Worm (Caenorhabditis elegans): ENCODE results near the gene B0454.6.

The B0454.6 gene

ce11 chrII:3048378-3048777 lies 15.8 kb downstream of the B0454.6 start, which contains the start of gene sri-28:
Gene sri-28 (plus strand): TSS chrII:3048678.
- TF ChIP-seq unc-62 (GFP tag; optimal IDR thresholded peaks at IDR 0.05) = no peak

DNA sequence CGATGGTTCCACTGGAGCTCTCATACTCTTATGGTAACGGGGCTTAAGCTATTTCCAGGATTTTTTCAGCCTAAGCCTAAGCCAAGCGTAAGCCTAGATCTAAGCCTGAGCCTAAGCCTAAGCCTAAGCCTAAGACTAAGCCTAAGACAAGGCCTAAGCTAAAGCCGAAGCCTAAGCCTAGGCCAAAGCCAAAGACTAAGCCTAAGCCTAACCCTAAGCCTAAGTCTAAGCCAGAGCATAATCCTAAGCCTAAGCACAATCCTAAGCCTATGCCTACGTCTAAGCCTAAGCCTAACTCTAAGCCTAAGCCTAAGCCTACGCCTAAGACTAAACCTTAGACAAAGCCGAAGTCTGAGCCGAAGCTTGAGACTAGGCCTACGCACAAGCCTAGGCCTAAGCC lies 16.4 kb downstream of the B0454.6 start:
- TF ChIP-seq unc-62 (GFP tag; optimal IDR thresholded peaks at IDR 0.05) = no peak

DNA sequence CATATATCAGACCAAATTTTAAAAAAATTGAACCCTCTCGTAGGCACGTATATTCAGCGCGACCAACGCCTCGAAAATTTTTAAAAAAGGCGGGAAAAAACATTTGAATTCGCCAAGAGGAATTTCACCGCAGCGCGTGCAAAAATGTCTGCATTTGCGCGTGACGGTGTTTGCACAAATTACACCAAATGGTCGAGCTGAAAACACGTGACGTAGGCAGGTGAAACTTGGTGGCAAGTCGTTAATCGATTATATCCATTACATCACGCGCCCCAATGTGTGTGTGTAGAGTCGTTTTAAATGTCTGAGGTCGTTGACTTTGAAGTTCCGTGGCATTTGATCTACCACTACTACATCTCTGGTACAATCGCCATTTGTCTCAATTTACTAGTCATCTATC lies 18.1 kb downstream of the B0454.6 start, which contains the start of gene sri-31:
Gene sri-31 (plus strand): TSS at position 301 of the 400 bp plus-strand sequence.
- no peak for TF ChIP-seq unc-62 (GFP tag; optimal IDR thresholded peaks at IDR 0.05)

ce11 chrII:3051332-3051731 lies 18.8 kb downstream of the B0454.6 start:
- TF ChIP-seq unc-62 (GFP tag; optimal IDR thresholded peaks at IDR 0.05) = no peak

ce11 chrII:3052843-3053242 lies 20.3 kb downstream of the B0454.6 start:
- no peak for TF ChIP-seq unc-62 (GFP tag; optimal IDR thresholded peaks at IDR 0.05)

- TF ChIP-seq unc-62 (GFP tag; optimal IDR thresholded peaks at IDR 0.05) = no peak
These were observed 21.1 kb downstream of the B0454.6 start for ce11 chrII:3053689-3054088.

DNA sequence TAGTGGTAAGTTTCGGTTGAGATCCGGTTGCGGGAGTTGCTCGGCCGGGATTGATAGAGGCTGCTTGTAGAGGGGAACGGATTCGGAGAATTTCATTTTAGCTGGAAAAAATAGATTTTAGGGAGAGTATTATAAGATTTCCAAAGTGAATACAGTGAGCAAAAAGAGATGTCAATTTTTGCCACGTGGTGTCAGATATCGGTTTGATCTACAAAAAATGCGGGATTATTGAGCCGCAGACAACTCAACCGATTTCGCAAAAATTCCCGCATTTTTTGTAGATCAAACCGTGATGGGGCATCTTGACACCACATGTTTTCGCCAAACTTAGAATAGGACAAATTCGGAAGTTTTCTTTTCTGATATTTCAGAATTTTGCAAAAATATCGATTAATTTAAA lies 21.6 kb downstream of the B0454.6 start, which contains the start of gene lido-13:
Gene lido-13 (minus strand): TSS at position 101 of the 400 bp plus-strand sequence.
- no peak for TF ChIP-seq unc-62 (GFP tag; optimal IDR thresholded peaks at IDR 0.05)

ce11 chrII:3054622-3055021 lies 22.0 kb downstream of the B0454.6 start:
- no peak for TF ChIP-seq unc-62 (GFP tag; optimal IDR thresholded peaks at IDR 0.05)

- no peak for TF ChIP-seq unc-62 (GFP tag; optimal IDR thresholded peaks at IDR 0.05)
These were observed 23.0 kb downstream of the B0454.6 start for ce11 chrII:3055531-3055930.

ce11 chrII:3056266-3056872 lies 23.8 kb downstream of the B0454.6 start, which contains the start of gene lin-8:
Gene lin-8 (plus strand): TSS chrII:3056822.
- TF ChIP-seq unc-62 (GFP tag; optimal IDR thresholded peaks at IDR 0.05) = no peak

DNA sequence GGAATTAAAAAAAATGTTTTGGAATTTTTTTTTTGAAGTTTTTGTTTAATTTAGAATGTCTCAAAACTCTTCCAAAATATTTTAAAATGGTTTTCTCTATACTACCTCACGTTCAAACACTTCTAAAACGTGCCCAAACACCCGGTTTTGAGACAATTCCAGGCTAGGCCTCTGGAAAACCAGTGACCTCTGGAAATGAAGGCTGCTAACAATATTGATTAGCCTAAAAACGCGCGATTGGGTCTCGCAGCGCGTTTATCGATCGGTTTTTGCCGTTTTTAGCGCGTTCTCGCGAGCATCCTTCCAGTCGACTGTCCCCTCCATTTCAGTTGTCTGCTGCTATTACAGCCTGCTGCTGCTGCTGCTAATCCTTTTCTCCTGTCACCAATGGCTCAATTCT lies 28.2 kb downstream of the B0454.6 start, which contains the start of gene Y25C1A.6:
Gene Y25C1A.6 (plus strand): TSS at position 301 of the 400 bp plus-strand sequence.
- no peak for TF ChIP-seq unc-62 (GFP tag; optimal IDR thresholded peaks at IDR 0.05)

- TF ChIP-seq unc-62 (GFP tag; optimal IDR thresholded peaks at IDR 0.05) = no peak
These were observed 29.0 kb downstream of the B0454.6 start for ce11 chrII:3061605-3062004.

DNA sequence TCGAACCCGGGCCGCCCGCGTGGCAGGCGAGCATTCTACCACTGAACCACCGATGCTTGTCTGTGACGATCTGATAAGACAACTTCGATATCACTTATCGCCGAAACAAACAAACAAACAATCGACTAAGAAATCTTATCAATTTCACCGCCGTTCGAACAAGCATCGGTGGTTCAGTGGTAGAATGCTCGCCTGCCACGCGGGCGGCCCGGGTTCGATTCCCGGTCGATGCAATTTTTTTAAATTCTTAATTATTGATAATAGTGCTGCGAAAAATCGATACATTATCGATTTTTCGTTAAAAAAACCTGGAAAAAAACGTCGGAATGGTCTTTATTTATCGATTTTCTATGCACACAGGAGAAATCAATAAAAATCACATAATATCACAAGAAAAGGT lies 29.6 kb downstream of the B0454.6 start:
- no peak for TF ChIP-seq unc-62 (GFP tag; optimal IDR thresholded peaks at IDR 0.05)

DNA sequence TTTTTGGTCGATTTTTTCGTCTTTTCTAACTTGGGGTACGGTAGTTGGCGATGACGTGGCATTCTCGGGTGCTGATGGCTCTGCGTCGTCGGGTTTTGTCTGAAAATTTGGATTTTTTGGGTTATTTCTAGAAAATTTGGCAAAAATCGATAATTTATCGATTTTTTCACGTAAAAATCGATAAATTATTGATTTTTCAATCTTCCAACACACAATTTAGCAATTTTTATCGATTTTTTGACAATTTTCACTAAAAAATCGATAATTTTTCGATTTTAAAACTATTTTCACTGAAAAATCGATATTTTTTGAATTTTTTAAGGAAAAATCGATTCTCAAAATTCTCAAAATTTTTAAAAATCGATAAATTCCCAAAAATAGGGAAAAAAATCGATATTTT lies 30.3 kb downstream of the B0454.6 start:
- no peak for TF ChIP-seq unc-62 (GFP tag; optimal IDR thresholded peaks at IDR 0.05)

- TF ChIP-seq unc-62 (GFP tag; optimal IDR thresholded peaks at IDR 0.05) = no peak
These were observed 30.8 kb downstream of the B0454.6 start for ce11 chrII:3063366-3063765.

DNA sequence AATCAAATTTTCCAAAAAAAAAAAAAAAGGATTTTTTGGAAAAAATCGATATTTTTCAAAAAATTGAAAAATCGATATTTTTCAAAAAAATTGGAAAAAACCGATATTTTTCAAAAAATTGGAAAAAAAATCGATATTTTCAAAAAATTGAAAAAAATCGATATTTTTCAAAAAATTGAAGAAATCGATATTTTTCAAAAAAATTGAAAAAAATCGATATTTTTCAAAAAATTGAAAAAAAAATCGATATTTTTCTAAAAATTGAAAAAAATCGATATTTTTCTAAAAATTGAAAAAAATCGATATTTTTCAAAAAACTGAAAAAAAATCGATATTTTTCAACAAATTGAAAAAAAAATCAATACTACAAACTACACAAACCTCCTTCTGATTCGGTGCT lies 31.4 kb downstream of the B0454.6 start:
- TF ChIP-seq unc-62 (GFP tag; optimal IDR thresholded peaks at IDR 0.05) = no peak

- no peak for TF ChIP-seq unc-62 (GFP tag; optimal IDR thresholded peaks at IDR 0.05)
These were observed 32.1 kb downstream of the B0454.6 start for ce11 chrII:3064631-3065030.

ce11 chrII:3065086-3065485 lies 32.5 kb downstream of the B0454.6 start:
- TF ChIP-seq unc-62 (GFP tag; optimal IDR thresholded peaks at IDR 0.05) = no peak
